Fruit fly (Drosophila melanogaster) Kc167 (cell line): ENCODE data around the gene Ork1.

Source experiments
- Myc ChIP-seq: fragments of >200 bp; optimal IDR thresholded peaks from 2 replicates; lab custom pipeline; 2017; ENCODE audit warnings: missing external identifiers
- Sin3A ChIP-seq: fragments of >200 bp; optimal IDR thresholded peaks from 2 replicates; lab custom pipeline; 2018; ENCODE audit warnings: missing external identifiers
- h ChIP-seq: fragments of >200 bp; optimal IDR thresholded peaks from 3 replicates; lab custom pipeline; 2018; ENCODE audit warnings: missing external identifiers
- insv ChIP-seq: fragments of >200 bp; optimal IDR thresholded peaks from 3 replicates; lab custom pipeline; 2018; ENCODE audit warnings: missing external identifiers
- psq ChIP-seq: fragments of >200 bp; optimal IDR thresholded peaks from 2 replicates; lab custom pipeline; 2017; ENCODE audit warnings: missing external identifiers
- ttk ChIP-seq: sonication (Bioruptor generic); optimal IDR thresholded peaks from 2 replicates; lab custom pipeline; 2017; ENCODE audit warnings: missing external identifiers

Ork1 gene

DNA sequence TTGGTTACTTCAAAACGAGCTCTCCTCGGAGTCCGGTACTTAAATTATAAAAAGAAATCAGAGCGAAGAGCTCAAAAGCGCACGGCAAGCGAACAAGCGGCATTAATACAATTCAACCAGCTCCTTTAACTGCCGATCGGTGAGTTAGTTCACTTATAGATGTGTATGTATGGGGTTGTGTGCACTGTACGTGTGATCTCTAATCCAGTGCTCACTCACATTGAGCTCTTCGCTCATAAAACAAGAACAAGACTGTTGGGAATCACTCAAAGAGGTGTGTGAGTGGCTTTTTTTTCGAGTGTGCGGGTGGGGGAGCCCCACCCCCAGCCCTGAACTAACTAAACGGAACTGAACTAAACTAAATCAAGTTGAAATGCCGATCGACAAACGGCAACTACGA lies at the start of gene Ork1:
Gene Ork1 (minus strand): TSS at position 101 of the 400 bp plus-strand sequence.
- TF ChIP-seq h (no peak), ttk (lab: Kevin White, UChicago) (no peak), insv (lab: Kevin White, UChicago) (no peak), psq (lab: Kevin White, UChicago) (no peak), Sin3A (lab: Kevin White, UChicago) (no peak), Myc (lab: Kevin White, UChicago) (no peak)

- TF ChIP-seq ttk (lab: Kevin White, UChicago) (no peak), Myc (lab: Kevin White, UChicago) (no peak), psq (lab: Kevin White, UChicago) (no peak), h (no peak), Sin3A (lab: Kevin White, UChicago) (no peak)
These were observed 45.5 kb upstream of the Ork1 start for dm6 chrX:10936599-10936998.

DNA sequence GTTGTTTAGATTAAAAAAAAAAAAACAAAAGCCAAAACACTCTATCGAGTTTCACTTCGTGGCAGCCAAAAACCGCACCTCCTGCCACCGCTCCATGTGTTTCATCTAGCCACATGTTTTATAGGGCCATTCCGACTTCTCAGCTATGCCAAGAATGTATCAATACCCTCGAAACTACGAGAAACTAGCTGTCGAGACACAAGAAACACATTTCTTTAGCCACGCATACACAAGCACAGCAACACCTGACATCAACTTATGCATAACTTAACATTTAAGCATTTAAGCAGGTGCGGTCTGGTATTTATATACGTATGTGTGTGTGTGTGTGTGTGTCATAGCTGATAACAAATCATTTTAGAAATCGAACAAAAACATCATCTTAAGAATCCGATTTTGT lies 44.5 kb upstream of the Ork1 start:
- TF ChIP-seq h, result no peak
- no peak for TF ChIP-seq Myc (lab: Kevin White, UChicago)
- no peak for TF ChIP-seq insv (lab: Kevin White, UChicago)
- no peak for TF ChIP-seq Sin3A (lab: Kevin White, UChicago)
- TF ChIP-seq ttk (lab: Kevin White, UChicago), result no peak
- TF ChIP-seq psq (lab: Kevin White, UChicago), result no peak

- TF ChIP-seq Myc (lab: Kevin White, UChicago) (no peak), ttk (lab: Kevin White, UChicago) (no peak), psq (lab: Kevin White, UChicago) (no peak), insv (lab: Kevin White, UChicago) (no peak), h (no peak), Sin3A (lab: Kevin White, UChicago) (no peak)
These were observed 42.7 kb upstream of the Ork1 start for dm6 chrX:10933776-10934175.

DNA sequence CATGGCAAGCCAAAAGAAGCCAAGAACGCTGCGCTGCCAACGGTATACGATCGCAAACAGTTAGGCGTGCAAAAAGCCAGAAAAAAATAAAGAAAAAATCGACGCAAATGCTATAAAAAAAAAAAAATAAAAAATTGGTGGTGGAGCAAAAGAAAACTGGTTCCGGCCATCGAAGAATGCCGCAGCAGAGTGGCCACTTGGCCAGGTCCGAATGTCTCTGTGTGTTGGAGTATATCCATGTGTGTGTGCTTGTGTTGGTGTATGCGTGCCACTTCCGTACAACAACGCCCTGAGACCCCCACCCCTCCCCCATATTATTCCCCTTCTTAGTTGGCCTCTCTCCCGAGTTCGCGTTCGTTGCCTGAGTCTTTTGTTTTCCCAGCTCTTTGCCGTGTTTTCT lies 41.2 kb upstream of the Ork1 start:
- TF ChIP-seq ttk (lab: Kevin White, UChicago) (no peak), psq (lab: Kevin White, UChicago) (no peak), h (no peak), Myc (lab: Kevin White, UChicago) (no peak), Sin3A (lab: Kevin White, UChicago) (no peak)

DNA sequence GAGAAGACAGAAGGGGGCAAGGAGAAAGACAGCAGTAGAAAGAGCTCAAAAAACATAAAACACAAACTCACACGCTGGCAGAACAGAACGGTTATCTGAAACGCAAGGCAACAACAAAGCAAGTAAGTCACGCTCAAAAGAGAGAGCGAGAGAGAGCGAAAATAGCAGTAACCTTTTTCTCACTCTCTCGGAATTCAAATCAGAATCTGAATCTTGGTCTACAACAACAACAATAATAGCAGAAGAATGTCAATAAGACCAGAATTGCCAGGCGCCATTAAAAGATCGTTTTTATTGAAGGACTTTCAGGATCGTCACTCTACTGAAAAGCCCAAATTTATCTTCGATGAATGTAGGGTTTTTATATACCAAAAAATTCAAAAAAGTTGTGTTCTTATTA lies 40.2 kb upstream of the Ork1 start:
- no peak for TF ChIP-seq psq (lab: Kevin White, UChicago)
- no peak for TF ChIP-seq Myc (lab: Kevin White, UChicago)
- TF ChIP-seq insv (lab: Kevin White, UChicago), result no peak
- TF ChIP-seq h, result no peak
- no peak for TF ChIP-seq Sin3A (lab: Kevin White, UChicago)
- no peak for TF ChIP-seq ttk (lab: Kevin White, UChicago)

DNA sequence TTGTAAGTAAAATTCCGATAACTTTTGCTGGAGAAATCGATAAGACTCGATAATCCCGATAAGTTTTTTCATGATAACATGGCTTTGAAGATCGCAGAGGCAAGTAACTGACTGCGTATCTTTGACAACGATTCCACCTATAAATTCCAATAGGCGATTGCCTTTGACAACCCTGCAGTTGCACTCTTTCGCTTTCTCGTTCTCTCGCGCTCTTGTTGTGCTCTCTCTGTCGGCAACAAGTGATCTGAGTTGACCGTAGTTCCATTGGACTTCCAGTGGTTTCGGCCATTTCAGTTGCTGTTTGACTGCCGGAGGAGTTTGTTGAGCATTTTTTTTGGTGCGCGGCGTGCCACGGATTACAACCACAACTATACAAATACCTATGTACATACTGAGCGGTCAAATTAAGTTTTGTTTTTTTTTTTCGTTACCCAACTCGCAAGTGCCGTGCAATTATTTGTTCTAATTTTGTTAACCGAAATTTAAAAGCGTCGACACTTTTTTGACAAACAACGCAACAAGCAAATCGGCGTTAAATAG lies 39.6 kb upstream of the Ork1 start, which contains the start of gene Myo10A:
Gene Myo10A (plus strand): TSS at position 288 of the 540 bp plus-strand sequence.
- TF ChIP-seq Sin3A (lab: Kevin White, UChicago) (no peak), insv (lab: Kevin White, UChicago) (no peak), h (no peak), Myc (lab: Kevin White, UChicago) (no peak), ttk (lab: Kevin White, UChicago) (no peak), psq (lab: Kevin White, UChicago) (no peak)

DNA sequence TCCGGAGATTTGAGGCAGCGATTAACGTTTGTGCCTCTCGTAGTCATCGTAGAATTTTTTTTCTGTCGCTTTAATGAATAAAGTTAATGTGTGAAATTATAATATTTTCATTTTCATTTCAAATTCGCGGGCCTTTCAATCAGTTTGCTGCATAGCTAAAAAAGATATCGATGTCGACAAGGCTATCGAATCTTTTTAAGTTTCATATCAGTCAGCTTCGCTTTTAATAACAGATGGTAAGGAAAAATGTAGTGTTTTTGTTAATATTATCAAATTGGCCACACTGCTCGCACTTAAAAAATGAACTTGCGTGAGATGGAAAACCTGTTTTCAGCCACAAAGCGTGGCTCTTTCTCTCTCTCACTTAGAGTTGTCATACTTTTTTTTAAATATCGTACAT lies 38.6 kb upstream of the Ork1 start:
- no peak for TF ChIP-seq h
- TF ChIP-seq insv (lab: Kevin White, UChicago), result no peak
- TF ChIP-seq Myc (lab: Kevin White, UChicago), result no peak
- TF ChIP-seq Sin3A (lab: Kevin White, UChicago), result no peak
- no peak for TF ChIP-seq ttk (lab: Kevin White, UChicago)
- no peak for TF ChIP-seq psq (lab: Kevin White, UChicago)

dm6 chrX:10927110-10927509 lies 36.1 kb upstream of the Ork1 start, which contains the start of gene CG2145:
Gene CG2145, plus strand, starts transcription at chrX:10927399.
- TF ChIP-seq Sin3A (lab: Kevin White, UChicago) (no peak), h (no peak), insv (lab: Kevin White, UChicago) (no peak), Myc (lab: Kevin White, UChicago) (no peak), psq (lab: Kevin White, UChicago) (no peak), ttk (lab: Kevin White, UChicago) (no peak)

DNA sequence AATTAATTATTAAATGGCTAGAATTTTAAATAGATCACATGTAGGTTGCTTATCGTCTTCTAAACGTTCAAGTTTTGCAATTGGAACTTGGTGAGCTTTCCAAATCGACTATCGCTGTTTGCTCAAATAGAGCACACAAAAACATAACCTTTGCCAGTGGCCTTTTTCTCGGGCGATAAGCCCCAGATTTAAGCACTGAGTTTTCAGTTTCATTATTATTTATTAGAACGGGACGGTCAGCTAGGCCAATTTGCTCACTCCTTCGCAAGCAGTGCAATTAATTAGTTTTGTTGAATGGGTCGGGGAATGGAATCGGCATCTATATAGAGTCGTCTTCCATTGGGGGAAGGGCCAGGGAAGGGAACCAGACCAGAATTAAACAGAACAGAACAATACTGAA lies 35.2 kb upstream of the Ork1 start:
- no peak for TF ChIP-seq insv (lab: Kevin White, UChicago)
- TF ChIP-seq Sin3A (lab: Kevin White, UChicago), result no peak
- no peak for TF ChIP-seq Myc (lab: Kevin White, UChicago)
- no peak for TF ChIP-seq ttk (lab: Kevin White, UChicago)
- no peak for TF ChIP-seq psq (lab: Kevin White, UChicago)
- TF ChIP-seq h, result no peak

- TF ChIP-seq psq (lab: Kevin White, UChicago), result no peak
- no peak for TF ChIP-seq h
- no peak for TF ChIP-seq insv (lab: Kevin White, UChicago)
- no peak for TF ChIP-seq ttk (lab: Kevin White, UChicago)
- TF ChIP-seq Sin3A (lab: Kevin White, UChicago), result no peak
- no peak for TF ChIP-seq Myc (lab: Kevin White, UChicago)
These were observed 32.7 kb upstream of the Ork1 start, which contains the start of gene v for dm6 chrX:10923711-10924281. Gene v, plus strand, starts transcription at chrX:10923972.

DNA sequence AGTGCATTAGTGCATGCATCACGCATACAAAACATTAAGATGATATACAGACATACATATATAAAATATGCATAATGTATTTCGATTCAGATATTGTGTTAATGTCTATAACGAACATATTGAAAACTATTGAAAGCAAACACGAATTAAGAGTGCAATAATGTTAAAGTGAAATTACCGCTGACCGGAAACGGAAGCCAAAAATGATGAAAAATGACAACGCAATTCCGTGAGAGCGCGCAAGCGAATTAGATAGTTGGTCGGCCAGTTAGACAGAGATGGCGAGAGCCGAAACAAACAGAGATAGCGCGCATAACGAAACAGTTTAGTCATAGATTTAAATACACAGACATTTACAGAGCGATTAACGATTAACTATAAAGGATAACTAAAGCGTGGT lies 31.1 kb upstream of the Ork1 start:
- TF ChIP-seq Sin3A (lab: Kevin White, UChicago) (no peak), ttk (lab: Kevin White, UChicago) (no peak), insv (lab: Kevin White, UChicago) (no peak), Myc (lab: Kevin White, UChicago) (no peak), psq (lab: Kevin White, UChicago) (no peak), h (no peak)
